Fruit fly (Drosophila melanogaster) whole organism, larva: ENCODE measurements around the gene CG3652.

Experiments used
- noc ChIP-seq: fragments of 200-800 bp; sonication (Bioruptor generic); optimal IDR thresholded peaks from 3 replicates; lab custom pipeline; 2019; ENCODE audit warnings: missing biosample characterization, mild to moderate bottlenecking, missing genetic modification characterization, moderate library complexity

CG3652 gene

dm6 chr2L:4393842-4394421 lies at the start of gene CG3652:
Gene CG3652, minus strand, starts transcription at chr2L:4393876.
- TF ChIP-seq noc = no peak

- no peak for TF ChIP-seq noc
Measured at dm6 chr2L:4442010-4442587, 48.4 kb upstream of the CG3652 start, which contains the start of the genes Sfp24F and CG15432. Gene Sfp24F, minus strand, starts transcription at chr2L:4442060. Gene CG15432, plus strand, starts transcription at chr2L:4442320.

DNA sequence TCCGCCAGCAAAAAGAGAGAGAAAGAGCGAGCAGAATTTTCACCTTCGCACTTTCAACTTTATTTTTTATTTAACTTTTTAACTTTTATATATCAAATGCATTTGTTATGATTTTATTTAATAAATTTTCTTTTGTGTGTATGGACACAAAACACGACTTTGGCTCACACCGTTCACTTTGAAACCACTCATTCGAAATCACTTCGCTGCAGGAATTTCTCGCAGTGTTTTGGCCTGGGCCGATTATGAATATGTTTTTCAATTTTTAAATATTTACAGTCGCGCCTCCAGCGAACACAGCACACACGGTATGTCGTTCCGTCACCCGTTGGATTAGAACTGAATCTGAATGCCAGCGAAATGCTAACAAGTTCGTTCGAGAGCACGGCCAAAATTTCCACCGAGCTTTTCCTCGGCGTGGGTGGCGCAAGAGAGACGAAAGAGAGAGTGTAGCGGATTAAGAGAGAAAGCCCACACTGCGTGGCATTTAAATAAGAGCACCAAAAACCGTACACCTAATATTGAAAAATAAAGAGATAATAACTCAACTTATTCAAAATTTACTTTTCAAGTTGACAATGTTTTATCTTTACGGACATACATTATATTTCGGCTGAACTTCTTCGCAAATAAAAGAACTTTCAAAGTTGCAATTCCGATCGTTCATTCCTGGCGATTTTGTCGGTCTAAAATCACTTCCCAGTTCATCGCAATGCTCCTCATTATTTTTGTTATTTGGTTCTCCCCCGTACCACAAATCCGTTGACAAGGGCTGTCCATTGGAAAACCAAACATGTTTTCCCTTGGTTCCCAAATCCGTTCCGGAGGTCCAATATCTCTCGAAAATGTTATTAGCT lies 47.4 kb upstream of the CG3652 start, which contains the start of gene CG15431:
Gene CG15431, minus strand, starts transcription at position 402 of the 857 bp plus-strand sequence.
- no peak for TF ChIP-seq noc

DNA sequence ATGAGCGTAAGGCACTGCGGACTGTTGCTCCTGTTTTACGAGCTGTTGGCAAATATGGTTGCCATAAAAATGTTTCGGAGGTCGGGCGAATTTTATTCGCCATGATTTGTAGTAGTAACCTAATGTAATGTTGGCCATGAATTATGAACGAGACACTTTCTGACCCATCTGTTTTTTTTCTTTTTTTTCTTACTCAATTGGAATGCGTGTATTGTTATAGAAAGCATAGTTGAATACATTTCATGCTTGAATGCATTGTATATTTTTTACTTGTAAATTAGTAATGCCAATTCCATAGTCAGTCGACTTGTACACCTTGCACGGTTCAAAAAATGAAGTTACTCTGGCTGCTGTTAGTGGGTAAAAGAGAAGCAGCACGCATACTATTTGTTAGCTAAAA lies 43.8 kb upstream of the CG3652 start, which contains the start of gene CG43056:
Gene CG43056, plus strand, starts transcription at position 301 of the 400 bp plus-strand sequence.
- TF ChIP-seq noc = no peak

DNA sequence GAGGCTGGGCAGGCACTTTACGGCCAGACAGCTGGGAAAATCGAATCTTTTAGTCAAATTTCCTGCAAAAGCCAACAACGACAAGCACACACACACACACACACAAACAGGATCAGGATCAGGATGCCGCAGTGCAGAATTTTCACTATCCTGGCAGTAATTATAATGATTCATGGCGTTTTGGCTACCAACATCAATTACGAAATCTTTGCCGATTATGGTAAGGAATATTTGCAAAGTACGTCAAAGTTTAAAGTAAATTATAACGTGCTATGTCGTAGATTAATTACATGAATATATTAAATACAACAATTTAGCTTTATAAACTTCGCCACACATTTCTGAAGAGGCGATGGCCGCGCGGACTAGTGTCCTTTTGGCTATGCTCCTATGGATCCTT lies 39.9 kb upstream of the CG3652 start, which contains the start of the genes CG34177 and CG34178:
Gene CG34177, plus strand, starts transcription at position 301 of the 400 bp plus-strand sequence.
Gene CG34178, plus strand, starts transcription at position 301 of the 400 bp plus-strand sequence.
- no peak for TF ChIP-seq noc

dm6 chr2L:4422154-4422553 lies 28.5 kb upstream of the CG3652 start:
- TF ChIP-seq noc = no peak

DNA sequence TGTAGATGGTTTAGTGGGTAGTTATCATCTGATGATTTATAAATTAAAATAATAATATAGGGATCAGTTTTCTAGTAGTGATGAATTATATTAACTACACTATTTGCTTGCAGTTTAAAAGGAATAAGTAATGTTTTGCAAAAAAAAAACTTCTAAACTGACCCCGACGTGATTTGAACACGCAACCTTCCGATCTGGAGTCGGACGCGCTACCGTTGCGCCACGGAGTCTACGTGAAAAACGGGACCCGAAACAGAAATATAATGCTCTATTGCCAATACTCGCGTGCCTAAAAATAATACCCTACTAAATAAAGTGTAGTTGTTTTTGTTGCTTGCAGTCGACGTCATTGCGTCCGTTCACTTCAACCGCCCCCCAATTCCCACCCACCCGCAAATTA lies 25.1 kb upstream of the CG3652 start:
- no peak for TF ChIP-seq noc

dm6 chr2L:4417982-4418381 lies 24.3 kb upstream of the CG3652 start:
- no peak for TF ChIP-seq noc

dm6 chr2L:4416903-4417302 lies 23.2 kb upstream of the CG3652 start:
- TF ChIP-seq noc = no peak

- no peak for TF ChIP-seq noc
Measured at dm6 chr2L:4416089-4416488, 22.4 kb upstream of the CG3652 start.

DNA sequence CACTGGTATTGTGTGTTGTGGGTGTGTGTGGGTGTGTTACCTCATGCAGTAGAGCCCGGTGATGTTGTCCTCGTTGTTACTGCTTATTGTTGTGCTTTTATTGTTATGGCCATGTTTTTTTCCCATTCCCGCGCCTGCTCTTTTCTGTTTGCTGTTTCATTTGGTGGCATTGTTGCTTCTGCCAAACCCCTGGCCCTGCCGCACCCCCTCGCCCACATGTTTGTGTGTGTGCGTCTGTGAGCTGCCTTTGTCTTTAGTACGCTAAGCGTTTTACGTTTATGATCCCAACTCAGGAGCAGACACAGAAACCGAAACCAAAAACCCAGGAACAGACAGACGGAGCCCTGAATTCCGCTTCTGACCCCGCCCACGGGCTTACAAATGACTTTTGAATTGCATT lies 20.4 kb upstream of the CG3652 start:
- no peak for TF ChIP-seq noc

dm6 chr2L:4410855-4411254 lies 17.2 kb upstream of the CG3652 start, which contains the start of gene CG43055:
Gene CG43055, plus strand, starts transcription at chr2L:4411155.
- no peak for TF ChIP-seq noc

DNA sequence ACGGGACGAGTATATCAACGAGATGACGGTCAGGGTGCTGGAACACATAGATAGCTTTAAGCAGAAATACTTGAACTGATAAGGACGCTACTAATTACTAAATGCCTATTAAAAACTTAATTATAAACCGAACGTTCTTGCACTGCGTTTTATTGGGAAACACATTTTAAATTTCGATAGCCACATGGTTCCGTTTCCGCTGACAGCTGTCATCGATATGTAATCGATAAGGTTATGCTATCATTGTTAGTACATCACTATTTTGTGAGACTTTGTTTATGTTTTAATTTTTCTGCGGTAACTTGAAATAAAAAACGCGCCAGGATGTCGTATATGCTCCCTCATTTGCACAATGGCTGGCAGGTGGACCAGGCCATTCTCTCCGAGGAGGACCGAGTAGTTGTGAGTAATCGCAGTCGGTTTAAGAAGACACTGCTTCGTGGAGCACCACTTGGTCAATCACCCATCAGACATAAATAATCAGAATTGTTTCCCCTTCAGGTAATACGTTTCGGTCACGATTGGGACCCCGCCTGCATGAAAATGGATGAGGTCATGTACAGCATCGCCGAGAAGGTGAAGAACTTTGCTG lies 9.4 kb upstream of the CG3652 start, which contains the start of gene Dim1:
Gene Dim1, plus strand, starts transcription at position 239 of the 592 bp plus-strand sequence.
- TF ChIP-seq noc = no peak

DNA sequence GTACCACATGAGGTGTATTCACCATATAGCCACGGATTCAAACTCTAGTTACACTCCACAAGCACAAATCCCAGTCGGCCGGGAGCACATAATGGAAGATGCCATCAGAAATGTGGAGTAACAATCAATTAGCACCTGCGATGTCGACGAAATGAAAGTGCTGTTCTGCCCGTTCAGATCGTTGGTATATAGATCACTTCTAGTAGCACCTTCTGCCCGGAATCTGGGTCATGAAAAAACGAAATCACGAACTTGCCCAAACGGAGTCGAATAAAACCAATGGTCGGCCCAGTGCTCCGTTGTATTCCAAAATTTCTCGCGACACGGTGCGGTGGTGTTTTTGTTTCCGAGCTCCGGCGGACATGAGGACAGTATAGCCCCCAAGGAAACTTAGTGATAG lies 7.0 kb upstream of the CG3652 start, which contains the start of gene CG33003:
Gene CG33003, plus strand, starts transcription at position 301 of the 400 bp plus-strand sequence.
- TF ChIP-seq noc = no peak

dm6 chr2L:4389405-4390115 lies 4.1 kb downstream of the CG3652 start:
- TF ChIP-seq noc = no peak

DNA sequence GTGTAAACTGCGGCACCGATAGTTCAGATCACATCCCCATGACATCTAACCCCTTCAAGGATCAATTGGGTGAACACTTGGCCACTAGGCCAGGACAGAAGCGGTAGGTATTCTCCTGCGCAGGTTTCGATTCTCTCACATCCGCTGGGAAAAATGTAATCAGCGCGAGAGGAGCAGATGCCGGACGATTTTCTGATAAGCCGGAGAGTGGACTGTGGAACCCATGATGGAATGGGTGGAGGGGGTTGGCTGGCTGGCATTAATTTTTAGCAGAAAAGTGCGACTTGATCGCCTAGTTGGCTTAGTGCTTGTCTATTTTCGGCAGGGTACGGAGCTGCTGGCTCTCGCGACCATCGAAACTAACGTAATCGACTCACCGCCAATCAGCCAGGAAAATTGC lies 5.6 kb downstream of the CG3652 start, which contains the start of gene Tps1:
Gene Tps1, plus strand, starts transcription at position 301 of the 400 bp plus-strand sequence.
- peak; percentile 12 for TF ChIP-seq noc
